Worm (Caenorhabditis elegans) whole organism, L1 larva: Measurements from ENCODE around the gene str-206.
A peak's percentile ranks its signal among the peaks of the same experiment; 100 is the strongest.

Source experiments
- F16B12.6 ChIP-seq: fragments of 150-350 bp; optimal IDR thresholded peaks from 2 replicates; lab custom pipeline; 2014; ENCODE audit warnings: missing biosample characterization, missing genetic modification characterization
- ceh-8 ChIP-seq: fragments of 200-800 bp; sonication (Bioruptor generic); optimal IDR thresholded peaks from 2 replicates; lab custom pipeline; 2018; ENCODE audit warnings: mild to moderate bottlenecking, missing genetic modification characterization, moderate library complexity, missing compliant biosample characterization
- ets-5 ChIP-seq: fragments of 200-800 bp; sonication (Bioruptor generic); IDR thresholded peaks from 2 replicates; pipeline ENCODE4 v1.3.6; 2022; ENCODE audit warnings: missing genetic modification characterization, missing compliant biosample characterization
- mab-9 ChIP-seq: fragments of 200-800 bp; sonication (Bioruptor generic); IDR thresholded peaks from 2 replicates; pipeline ENCODE4 v1.3.6; 2022; ENCODE audit warnings: missing genetic modification reagents, missing genetic modification characterization, missing compliant biosample characterization
- mep-1 ChIP-seq: fragments of 150-350 bp; optimal IDR thresholded peaks from 2 replicates; lab custom pipeline; 2014; ENCODE audit warnings: missing biosample characterization, missing genetic modification characterization
- nhr-76 ChIP-seq: sonication (generic microtip); optimal IDR thresholded peaks from 2 replicates; lab custom pipeline; 2017; ENCODE audit warnings: missing biosample characterization, missing genetic modification characterization
- unc-130 ChIP-seq: fragments of 150-350 bp; optimal IDR thresholded peaks from 2 replicates; lab custom pipeline; 2017; ENCODE audit warnings: missing biosample characterization, missing genetic modification characterization, inconsistent platforms

DNA sequence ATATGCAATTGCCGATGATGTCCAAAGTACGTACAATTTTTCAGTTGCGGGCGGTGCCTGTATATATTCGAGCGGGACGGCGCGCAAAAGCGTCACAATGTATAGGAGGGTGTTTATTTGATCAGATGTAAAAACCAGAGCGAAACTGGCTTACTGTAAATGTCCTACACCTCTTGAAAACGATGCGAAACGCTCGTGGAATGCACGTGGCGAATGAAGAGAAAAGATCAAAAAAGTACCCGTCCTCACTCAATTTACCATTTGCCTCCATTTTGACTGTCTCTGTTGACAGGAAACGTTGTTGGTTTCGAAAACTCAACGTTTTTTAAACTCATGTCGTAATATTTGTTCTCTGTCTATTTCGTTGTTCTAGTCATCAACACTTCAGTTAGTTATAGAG lies 22.8 kb downstream of the str-206 start:
- TF ChIP-seq F16B12.6 (tag; lab: Kevin White, UChicago) (no peak), ets-5 (GFP tag; lab: Robert Waterston, UW) (no peak), nhr-76 (no peak), ceh-8 (no peak), unc-130 (peak; percentile 4), mab-9 (no peak), mep-1 (no peak)
